Worm (Caenorhabditis elegans) whole organism, L4/young adult: ENCODE results near the gene lelo-3.

Experiments
- W03F9.2 ChIP-seq: fragments of 150-350 bp; optimal IDR thresholded peaks from 2 replicates; lab custom pipeline; 2014; ENCODE audit warnings: missing biosample characterization, missing genetic modification characterization
- dao-5 ChIP-seq: sonication (generic microtip); optimal IDR thresholded peaks from 2 replicates; lab custom pipeline; 2016; ENCODE audit warnings: missing genotype, missing genetic modification characterization, moderate library complexity, missing compliant biosample characterization
- him-1 ChIP-seq: sonication (generic microtip); optimal IDR thresholded peaks from 2 replicates; lab custom pipeline; 2016; ENCODE audit warnings: missing genotype, missing genetic modification reagents, missing genetic modification characterization, missing compliant biosample characterization

DNA sequence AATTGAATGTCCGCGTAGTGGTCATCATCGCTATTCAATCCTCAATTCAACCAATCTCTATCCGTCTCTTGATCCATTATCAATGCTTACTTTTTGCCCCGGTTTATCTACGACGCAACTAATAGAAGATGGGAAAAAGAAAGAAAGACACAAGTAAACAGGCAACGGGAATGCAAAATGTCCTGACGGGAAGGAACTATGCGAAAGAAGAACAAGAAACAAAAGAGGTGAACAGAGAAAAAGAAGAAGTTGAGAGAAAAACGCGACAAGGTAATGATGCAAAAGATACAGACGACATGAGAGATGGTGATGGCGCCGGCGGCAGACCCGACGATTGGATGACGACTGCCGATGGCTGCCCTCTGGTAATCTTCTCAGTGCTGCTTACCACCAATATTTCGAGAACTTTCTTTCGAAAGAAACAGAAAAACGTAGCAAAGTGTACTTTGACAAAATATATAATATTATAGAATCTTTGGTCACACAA is 19.7 kb upstream of the lelo-3 start:
- TF ChIP-seq him-1 (no peak), dao-5 (tag; lab: Kevin White, UChicago) (no peak), W03F9.2 (tag; lab: Kevin White, UChicago) (peak; percentile 58)
